Fruit fly (Drosophila melanogaster) whole organism, adult: Measurements from ENCODE around the gene CG4907.

ENCODE experiments used
- CG11617 ChIP-seq: fragments of 200-800 bp; sonication (Bioruptor generic); optimal IDR thresholded peaks from 2 replicates; lab custom pipeline; 2017; ENCODE audit warnings: mild to moderate bottlenecking, missing biosample characterization, missing genetic modification reagents, missing genetic modification characterization
- CG14711 ChIP-seq: fragments of 200-800 bp; sonication (Bioruptor generic); optimal IDR thresholded peaks from 2 replicates; lab custom pipeline; 2018; ENCODE audit warnings: missing biosample characterization, mild to moderate bottlenecking, missing genetic modification characterization, moderate library complexity
- CG7101 ChIP-seq: fragments of 200-800 bp; sonication (Bioruptor generic); optimal IDR thresholded peaks from 2 replicates; lab custom pipeline; 2018; ENCODE audit warnings: missing biosample characterization, mild to moderate bottlenecking, missing genetic modification characterization, moderate library complexity
- Hr96 ChIP-seq: fragments of 200-800 bp; sonication (Bioruptor generic); optimal IDR thresholded peaks from 2 replicates; lab custom pipeline; 2016; ENCODE audit warnings: missing biosample characterization, missing genetic modification characterization
- Mnt ChIP-seq: fragments of 200-800 bp; sonication (Bioruptor generic); optimal IDR thresholded peaks from 2 replicates; lab custom pipeline; 2016; ENCODE audit warnings: missing biosample characterization, mild to moderate bottlenecking, missing genetic modification characterization
- pad ChIP-seq: fragments of 200-800 bp; sonication (Bioruptor generic); optimal IDR thresholded peaks from 3 replicates; lab custom pipeline; 2017; ENCODE audit warnings: missing biosample characterization, missing genetic modification characterization, mild to moderate bottlenecking, moderate library complexity, missing genetic modification reagents
- toe ChIP-seq: fragments of 200-800 bp; sonication (Bioruptor generic); optimal IDR thresholded peaks from 2 replicates; lab custom pipeline; 2016; ENCODE audit warnings: missing biosample characterization, missing genetic modification characterization

dm6 chr3R:22717863-22718262 is 7.3 kb upstream of the CG4907 start:
- no peak for TF ChIP-seq toe
- no peak for TF ChIP-seq CG11617 (GFP tag; lab: Kevin White, UChicago)
- no peak for TF ChIP-seq CG7101 (tag; lab: Kevin White, UChicago)
- no peak for TF ChIP-seq pad (GFP tag; lab: Kevin White, UChicago)
- no peak for TF ChIP-seq Hr96
- TF ChIP-seq Mnt (GFP tag; lab: Kevin White, UChicago): no peak
- no peak for TF ChIP-seq CG14711 (tag; lab: Kevin White, UChicago)
